Worm (Caenorhabditis elegans): ENCODE data around the gene C30H6.9.

Gene C30H6.9

DNA sequence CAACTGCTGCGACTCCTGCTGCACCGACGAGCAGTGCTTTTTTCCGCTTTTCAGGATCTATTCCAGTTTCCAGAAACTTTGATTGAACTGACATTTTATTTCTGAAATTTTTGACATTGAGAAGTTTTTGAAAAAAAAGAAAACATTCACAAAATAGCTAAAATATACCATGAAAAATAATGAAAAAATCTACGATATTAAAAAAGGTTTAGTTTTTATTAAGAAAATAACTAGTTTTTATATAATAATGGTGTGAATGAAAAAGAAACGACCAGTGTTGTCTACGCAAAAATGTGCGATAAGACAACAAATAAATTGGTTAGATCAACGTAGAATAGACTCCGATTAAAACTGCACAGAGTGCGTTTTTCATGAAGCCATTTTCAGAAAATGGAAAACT lies 25.6 kb upstream of the C30H6.9 start, which contains the start of gene pmp-4:
Gene pmp-4, minus strand, starts transcription at position 101 of the 400 bp plus-strand sequence.
- TF ChIP-seq pqm-1 (tag; optimal IDR thresholded peaks at IDR 0.05) (peak; percentile 40), lin-39 (tag; optimal IDR thresholded peaks at IDR 0.05) (no peak), nhr-28 (tag; optimal IDR thresholded peaks at IDR 0.05) (peak; percentile 34), daf-16 (GFP tag; optimal IDR thresholded peaks at IDR 0.05) (no peak), daf-16 (tag; optimal IDR thresholded peaks at IDR 0.05) (peak; percentile 55)

DNA sequence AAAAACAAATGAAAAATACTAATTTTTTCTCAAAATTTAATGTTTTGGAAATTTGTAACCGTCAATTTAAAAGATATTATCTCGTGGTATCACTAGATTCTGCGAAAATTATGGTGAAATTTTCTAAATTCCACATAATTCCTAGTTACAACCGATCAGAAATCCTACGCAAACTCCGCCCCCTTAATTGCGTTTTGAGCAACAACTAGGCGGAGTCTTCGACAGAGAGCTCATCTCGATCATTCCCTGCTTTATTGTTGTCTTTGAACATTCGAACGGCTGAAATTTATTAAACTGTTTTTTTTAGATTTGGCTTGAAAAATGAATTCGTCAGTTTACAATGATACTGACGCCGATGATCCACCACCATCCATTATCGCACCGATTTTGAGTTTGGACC lies 19.5 kb upstream of the C30H6.9 start, which contains the start of gene T02D1.4:
Gene T02D1.4, plus strand, starts transcription at position 301 of the 400 bp plus-strand sequence.
- TF ChIP-seq F37D6.2 (tag; optimal IDR thresholded peaks at IDR 0.05) (no peak), rbr-2 (tag; optimal IDR thresholded peaks at IDR 0.05) (no peak), lsy-2 (tag; optimal IDR thresholded peaks at IDR 0.05) (no peak), ctbp-1 (GFP tag; IDR thresholded peaks at IDR 0.05) (no peak), nhr-102 (tag; optimal IDR thresholded peaks at IDR 0.05) (no peak), Y105C5A.15 (GFP tag; IDR thresholded peaks at IDR 0.05) (no peak), pha-4 (GFP tag; IDR thresholded peaks at IDR 0.05) (no peak), pha-4 (tag; optimal IDR thresholded peaks at IDR 0.05) (no peak), cey-2 (tag; optimal IDR thresholded peaks at IDR 0.05; ENCODE audit: borderline replicate concordance, insufficient read depth) (no peak), pqm-1 (tag; optimal IDR thresholded peaks at IDR 0.05) (no peak), ceh-82 (tag; optimal IDR thresholded peaks at IDR 0.05) (no peak), ceh-32 (tag; optimal IDR thresholded peaks at IDR 0.05; ENCODE audit: poor library complexity) (no peak), ceh-28 (tag; optimal IDR thresholded peaks at IDR 0.05) (no peak), nhr-42 (GFP tag; IDR thresholded peaks at IDR 0.05) (no peak), ZK337.2 (GFP tag; IDR thresholded peaks at IDR 0.05) (no peak), fos-1 (tag; optimal IDR thresholded peaks at IDR 0.05) (no peak), nhr-48 (tag; optimal IDR thresholded peaks at IDR 0.05) (no peak), dmd-8 (GFP tag; IDR thresholded peaks at IDR 0.05) (no peak), daf-16 (GFP tag; optimal IDR thresholded peaks at IDR 0.05) (no peak), daf-16 (tag; optimal IDR thresholded peaks at IDR 0.05) (no peak), mdt-29 (GFP tag; IDR thresholded peaks at IDR 0.05) (no peak), mdl-1 (tag; optimal IDR thresholded peaks at IDR 0.05) (no peak)

DNA sequence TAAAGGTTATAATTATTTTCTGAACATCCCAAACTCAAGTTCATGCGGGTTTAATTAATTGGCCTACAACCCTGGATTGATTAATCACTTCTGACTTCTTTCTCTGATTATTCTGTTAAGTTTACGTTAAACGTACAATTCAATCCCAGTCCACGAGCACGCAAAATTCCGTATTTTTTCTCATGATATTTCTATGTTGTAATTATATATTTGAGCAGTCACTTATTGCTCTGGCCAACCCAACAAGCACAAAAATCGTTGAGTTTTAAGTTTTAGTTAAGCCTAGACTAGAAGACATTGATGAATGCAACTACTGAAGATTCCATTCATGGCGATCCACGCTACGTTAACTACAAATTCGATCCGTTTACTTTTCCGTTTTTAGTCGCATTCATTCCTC lies 15.9 kb upstream of the C30H6.9 start, which contains the start of gene sru-15:
Gene sru-15, plus strand, starts transcription at position 301 of the 400 bp plus-strand sequence.
- no peak for TF ChIP-seq lin-1 (GFP tag; IDR thresholded peaks at IDR 0.05)
- TF ChIP-seq tra-1 (GFP tag; IDR thresholded peaks at IDR 0.05): no peak
- TF ChIP-seq madf-9 (GFP tag; conservative IDR thresholded peaks at IDR 0.05): no peak
- TF ChIP-seq ama-1 (optimal IDR thresholded peaks at IDR 0.05): no peak
- TF ChIP-seq hmg-1.1 (GFP tag; IDR thresholded peaks at IDR 0.05): no peak
- no peak for TF ChIP-seq dmd-6 (GFP tag; IDR thresholded peaks at IDR 0.05)
- no peak for TF ChIP-seq lin-38 (GFP tag; IDR thresholded peaks at IDR 0.05)
- TF ChIP-seq nhr-10 (tag; optimal IDR thresholded peaks at IDR 0.05): no peak

DNA sequence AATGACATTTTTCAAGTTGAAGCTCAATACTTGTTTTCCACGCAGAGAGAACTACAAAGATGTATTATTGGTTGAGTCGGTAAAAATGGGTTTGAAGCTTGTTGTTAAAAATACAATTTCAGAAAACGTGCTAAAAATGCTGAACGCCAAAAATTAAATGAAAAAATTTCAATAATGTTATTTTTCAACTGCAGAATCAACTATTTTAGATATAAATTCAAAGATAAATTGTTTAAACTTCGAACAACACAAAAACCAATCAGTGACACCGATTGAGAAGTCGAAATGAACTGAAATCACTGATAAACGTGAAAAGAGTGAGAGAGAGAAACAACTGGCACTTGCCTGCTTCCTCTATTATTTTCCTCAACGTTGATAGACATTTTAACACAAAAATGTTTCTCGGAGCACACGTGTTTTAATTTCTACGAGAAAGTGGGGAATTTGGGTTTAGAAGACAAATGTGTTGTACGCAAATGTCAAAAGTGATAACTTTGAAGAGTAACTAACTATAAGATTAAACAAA lies 7.5 kb upstream of the C30H6.9 start, which contains the start of gene T02D1.8:
Gene T02D1.8, minus strand, starts transcription at position 51 of the 526 bp plus-strand sequence.
- no peak for TF ChIP-seq lin-1 (GFP tag; IDR thresholded peaks at IDR 0.05)
- no peak for TF ChIP-seq nhr-41 (GFP tag; IDR thresholded peaks at IDR 0.05)
- peak; percentile 75 for TF ChIP-seq dmd-6 (GFP tag; IDR thresholded peaks at IDR 0.05)
- no peak for TF ChIP-seq nhr-25 (tag; optimal IDR thresholded peaks at IDR 0.05; ENCODE audit: borderline replicate concordance, insufficient read depth)
- TF ChIP-seq daf-19 (GFP tag; conservative IDR thresholded peaks at IDR 0.05): no peak
- TF ChIP-seq F26F4.8 (GFP tag; conservative IDR thresholded peaks at IDR 0.05): no peak
- TF ChIP-seq skn-1 (tag; optimal IDR thresholded peaks at IDR 0.05): no peak
- no peak for TF ChIP-seq daf-8 (GFP tag; IDR thresholded peaks at IDR 0.05)
- no peak for TF ChIP-seq ctbp-1 (GFP tag; IDR thresholded peaks at IDR 0.05)
- TF ChIP-seq lir-3 (tag; optimal IDR thresholded peaks at IDR 0.05): no peak
- TF ChIP-seq dpl-1 (GFP tag; optimal IDR thresholded peaks at IDR 0.05): no peak
- TF ChIP-seq tag-97 (GFP tag; IDR thresholded peaks at IDR 0.05): no peak
- TF ChIP-seq Y48G9A.11 (GFP tag; IDR thresholded peaks at IDR 0.05): no peak
- TF ChIP-seq sdz-12 (GFP tag; optimal IDR thresholded peaks at IDR 0.05): no peak
- TF ChIP-seq spr-3 (GFP tag; optimal IDR thresholded peaks at IDR 0.05): no peak
- peak; percentile 64 for TF ChIP-seq nhr-28 (tag; optimal IDR thresholded peaks at IDR 0.05)
- no peak for TF ChIP-seq nhr-102 (tag; optimal IDR thresholded peaks at IDR 0.05)
- no peak for TF ChIP-seq dve-1 (tag; optimal IDR thresholded peaks at IDR 0.05; ENCODE audit: insufficient read depth)
- no peak for TF ChIP-seq jun-1 (tag; optimal IDR thresholded peaks at IDR 0.05)
- TF ChIP-seq T26A8.4 (GFP tag; IDR thresholded peaks at IDR 0.05): no peak

All from whole organism, L4 larva.